Worm (Caenorhabditis elegans) whole organism, mixed stage, embryonic: ENCODE results near the gene cav-1.

Experiments used
- blmp-1 ChIP-seq: fragments of 150-350 bp; optimal IDR thresholded peaks from 2 replicates; lab custom pipeline; 2014; ENCODE audit warnings: missing biosample characterization, missing genetic modification characterization
- ces-1 ChIP-seq: fragments of 150-350 bp; optimal IDR thresholded peaks from 2 replicates; lab custom pipeline; 2014; ENCODE audit warnings: missing biosample characterization, missing genetic modification reagents, missing genetic modification characterization
- elt-3 ChIP-seq: fragments of 150-350 bp; optimal IDR thresholded peaks from 2 replicates; lab custom pipeline; 2014; ENCODE audit warnings: missing biosample characterization, missing genetic modification characterization
- nhr-28 ChIP-seq: fragments of 150-350 bp; optimal IDR thresholded peaks from 2 replicates; lab custom pipeline; 2014; ENCODE audit warnings: missing biosample characterization, missing genetic modification characterization
- sptf-1 ChIP-seq: sonication (generic microtip); optimal IDR thresholded peaks from 2 replicates; lab custom pipeline; 2017; ENCODE audit warnings: mild to moderate bottlenecking, missing genetic modification characterization, moderate library complexity, missing compliant biosample characterization
- unc-62 ChIP-seq: fragments of 150-350 bp; optimal IDR thresholded peaks from 2 replicates; lab custom pipeline; 2014; ENCODE audit warnings: missing biosample characterization, missing genetic modification reagents, missing genetic modification characterization
- zip-8 ChIP-seq: fragments of 150-350 bp; optimal IDR thresholded peaks from 2 replicates; lab custom pipeline; 2014; ENCODE audit warnings: missing biosample characterization, missing genetic modification characterization

DNA sequence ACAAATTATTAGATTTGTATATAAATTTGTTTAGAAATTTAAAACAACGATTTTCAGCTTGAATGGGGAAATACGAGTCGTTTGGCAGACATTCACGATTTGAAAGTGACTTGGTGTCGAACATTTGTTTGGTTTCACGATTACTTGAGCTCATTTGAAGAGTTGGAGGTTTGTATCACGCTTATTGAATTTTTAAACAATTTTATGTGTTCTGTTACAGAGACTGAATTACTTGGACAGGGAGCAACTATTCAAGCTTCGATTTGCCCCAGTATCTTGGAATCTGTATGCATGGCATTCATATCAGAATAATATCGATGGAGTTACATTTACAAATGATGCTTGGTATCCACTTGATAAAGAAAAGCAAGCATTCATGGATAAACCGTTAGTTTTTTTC is 45.1 kb upstream of the cav-1 start:
- TF ChIP-seq sptf-1 (no peak), zip-8 (tag; lab: Kevin White, UChicago) (no peak), elt-3 (tag; lab: Kevin White, UChicago) (no peak), blmp-1 (tag; lab: Kevin White, UChicago) (no peak), unc-62 (GFP tag; lab: Kevin White, UChicago) (no peak), nhr-28 (tag; lab: Kevin White, UChicago) (no peak), ces-1 (no peak)
